Worm (Caenorhabditis elegans): Measurements from ENCODE around the gene clec-231.

Gene clec-231

DNA sequence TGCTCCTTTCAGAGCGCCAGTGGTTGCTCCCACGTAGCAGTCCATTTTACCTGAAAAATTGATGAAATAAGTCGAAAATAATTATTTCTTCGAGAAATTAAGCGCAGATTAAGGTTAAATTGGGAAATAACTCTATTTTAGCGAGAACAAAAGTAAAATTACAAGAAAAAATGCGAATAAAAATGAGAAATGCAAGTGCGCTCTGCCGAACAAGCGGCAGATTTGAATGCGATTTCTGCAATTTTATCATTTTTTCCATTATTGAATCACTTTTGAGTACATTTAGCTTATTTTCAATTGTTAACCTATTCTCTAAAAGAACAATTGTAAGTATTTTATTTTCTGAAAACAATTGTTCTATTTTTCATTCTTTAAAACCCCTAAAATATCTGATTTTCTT, 44.4 kb upstream of the clec-231 start, which contains the start of gene T06E6.1 (continued):
- TF ChIP-seq xbp-1 (tag; optimal IDR thresholded peaks at IDR 0.05) (no peak), swsn-7 (tag; optimal IDR thresholded peaks at IDR 0.05) (no peak), snpc-4 (tag; optimal IDR thresholded peaks at IDR 0.05) (no peak)

DNA sequence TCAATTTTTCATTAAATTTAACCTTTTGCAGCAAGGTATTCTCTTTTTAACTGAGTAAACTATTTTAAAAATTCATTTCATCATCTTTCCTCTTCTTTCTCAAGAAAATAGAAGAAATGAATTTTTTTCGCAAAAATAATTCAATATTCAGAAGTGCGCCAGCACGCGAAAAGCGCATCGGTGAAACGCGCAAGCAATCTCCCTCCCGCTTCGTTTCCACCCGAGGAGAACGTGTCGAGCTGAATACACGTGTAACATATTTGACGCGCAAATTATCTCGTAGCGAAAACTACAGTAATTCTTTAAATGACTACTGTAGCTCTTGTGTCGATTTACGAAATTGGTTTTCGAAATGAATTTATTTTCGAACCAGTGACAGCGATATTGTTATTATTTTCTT, 41.5 kb upstream of the clec-231 start:
- TF ChIP-seq ceh-82 (tag; optimal IDR thresholded peaks at IDR 0.05) (no peak), mef-2 (tag; optimal IDR thresholded peaks at IDR 0.05) (no peak), mdl-1 (tag; optimal IDR thresholded peaks at IDR 0.05) (no peak), nhr-76 (tag; optimal IDR thresholded peaks at IDR 0.05) (no peak), fkh-4 (tag; optimal IDR thresholded peaks at IDR 0.05; ENCODE audit: borderline replicate concordance) (no peak), aha-1 (tag; optimal IDR thresholded peaks at IDR 0.05) (no peak), vab-15 (tag; optimal IDR thresholded peaks at IDR 0.05) (no peak), nhr-85 (tag) (no peak), ces-1 (GFP tag; optimal IDR thresholded peaks at IDR 0.05) (no peak), nhr-28 (tag; optimal IDR thresholded peaks at IDR 0.05) (no peak), alr-1 (tag; optimal IDR thresholded peaks at IDR 0.05; ENCODE audit: borderline replicate concordance) (no peak)

DNA sequence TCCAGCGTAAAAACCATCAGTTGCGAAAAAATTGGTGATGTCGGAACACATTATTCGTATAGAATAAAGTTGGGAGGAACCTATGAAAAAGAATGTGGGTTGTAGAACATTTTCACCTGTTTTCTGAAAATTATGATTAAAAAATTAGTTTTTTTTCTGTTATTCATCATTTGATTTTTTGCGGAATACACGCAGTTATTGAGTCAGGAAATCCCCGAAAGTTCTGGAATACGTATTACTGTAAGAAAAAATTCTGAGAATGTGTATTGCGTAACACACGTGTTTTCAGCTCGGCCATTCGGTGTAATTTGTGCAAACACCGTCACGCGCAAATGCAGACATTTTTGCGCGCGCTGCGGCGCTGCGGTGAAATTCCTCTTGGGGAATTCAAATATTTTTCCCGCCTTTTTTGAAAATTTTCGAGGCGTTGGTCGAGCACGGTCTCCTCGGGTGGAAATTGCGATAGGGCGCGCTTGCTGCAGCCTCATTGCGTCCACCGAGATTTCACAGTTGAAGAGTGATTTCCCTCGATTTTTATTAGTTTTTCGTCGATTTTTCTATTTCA, 38.4 kb upstream of the clec-231 start, which contains the start of gene srh-170:
Gene srh-170, minus strand, starts transcription at position 51 of the 565 bp plus-strand sequence.
- TF ChIP-seq grh-1 (GFP tag; IDR thresholded peaks at IDR 0.05): peak; percentile 57
- TF ChIP-seq isw-1 (GFP tag; IDR thresholded peaks at IDR 0.05): 0 out of 2 replicates have a peak, but pooled peaks have one; percentile 16
- peak in 2 of 3 experiments; percentile 16 to 52 for TF ChIP-seq dpl-1 (GFP tag; optimal IDR thresholded peaks at IDR 0.05)
- TF ChIP-seq ceh-63 (GFP tag; optimal IDR thresholded peaks at IDR 0.05): no peak
- TF ChIP-seq snu-23 (GFP tag; optimal IDR thresholded peaks at IDR 0.05): peak; percentile 23
- TF ChIP-seq nhr-47 (tag; optimal IDR thresholded peaks at IDR 0.05): peak; percentile 8
- TF ChIP-seq unc-30 (tag; optimal IDR thresholded peaks at IDR 0.05): no peak
- peak; percentile 35 to 73 for TF ChIP-seq efl-1 (optimal IDR thresholded peaks at IDR 0.05)
- TF ChIP-seq efl-1 (GFP tag; optimal IDR thresholded peaks at IDR 0.05 in 1 of 2): peak; percentile 46 to 72
- TF ChIP-seq F16B12.6 (tag; optimal IDR thresholded peaks at IDR 0.05): peak; percentile 49
- TF ChIP-seq nhr-71 (tag; optimal IDR thresholded peaks at IDR 0.05): peak; percentile 11
- no peak for TF ChIP-seq ceh-90 (tag; optimal IDR thresholded peaks at IDR 0.05)

DNA sequence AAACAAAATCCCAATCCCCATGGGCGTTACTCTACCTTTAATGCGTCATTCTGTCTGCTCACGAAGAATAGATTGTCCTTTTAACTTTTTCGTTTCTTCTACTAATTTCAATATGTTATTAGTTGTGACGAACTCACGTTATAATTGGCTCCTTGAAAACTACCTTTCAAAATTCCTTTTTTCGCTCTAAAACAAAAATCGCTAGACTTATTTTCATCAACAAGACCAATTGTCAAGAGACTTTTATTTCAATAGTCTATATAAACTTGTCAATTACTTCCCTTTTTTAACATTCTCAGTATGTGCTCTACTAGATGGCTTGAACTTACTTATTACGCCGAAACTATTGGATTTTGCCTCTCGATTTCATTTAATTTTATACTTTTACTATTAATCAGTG, 34.2 kb upstream of the clec-231 start, which contains the start of gene str-102:
Gene str-102, plus strand, starts transcription at position 301 of the 400 bp plus-strand sequence.
- peak; percentile 72 for TF ChIP-seq ceh-8 (GFP tag; optimal IDR thresholded peaks at IDR 0.05)
- no peak for TF ChIP-seq elt-2 (tag; optimal IDR thresholded peaks at IDR 0.05)
- no peak for TF ChIP-seq hlh-17 (GFP tag; optimal IDR thresholded peaks at IDR 0.05; ENCODE audit: borderline replicate concordance)

DNA sequence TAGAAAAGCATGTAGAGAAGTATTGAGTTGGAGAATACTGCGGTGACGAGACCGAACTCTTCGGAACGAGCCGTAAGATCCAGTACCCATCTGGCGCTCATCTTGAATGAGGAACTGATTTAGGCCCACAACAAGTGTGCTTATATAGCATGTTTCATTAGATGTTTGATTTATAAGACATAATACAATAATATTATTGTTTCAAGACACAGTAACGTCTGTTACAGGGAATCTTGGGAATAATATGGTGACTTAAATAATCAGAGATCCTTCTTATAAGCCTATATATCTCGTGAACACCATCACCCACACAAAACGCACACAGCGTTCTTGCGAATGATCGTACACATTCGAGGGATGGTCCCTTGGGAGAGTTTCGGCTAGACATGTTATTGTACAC, 33.2 kb upstream of the clec-231 start, which contains the start of gene str-88:
Gene str-88, minus strand, starts transcription at position 101 of the 400 bp plus-strand sequence.
- no peak for TF ChIP-seq efl-1 (optimal IDR thresholded peaks at IDR 0.05)
- no peak for TF ChIP-seq efl-1 (GFP tag; optimal IDR thresholded peaks at IDR 0.05 in 1 of 2)
- TF ChIP-seq swsn-7 (tag; optimal IDR thresholded peaks at IDR 0.05): no peak
- no peak for TF ChIP-seq nhr-85 (tag)
- TF ChIP-seq hlh-17 (GFP tag; optimal IDR thresholded peaks at IDR 0.05; ENCODE audit: borderline replicate concordance): no peak
- TF ChIP-seq lin-15B (tag; optimal IDR thresholded peaks at IDR 0.05): no peak
- TF ChIP-seq nhr-20 (tag; optimal IDR thresholded peaks at IDR 0.05): no peak
- no peak for TF ChIP-seq nhr-237 (tag; optimal IDR thresholded peaks at IDR 0.05)
- TF ChIP-seq hpl-2 (GFP tag; optimal IDR thresholded peaks at IDR 0.05): no peak
- TF ChIP-seq mab-9 (GFP tag; IDR thresholded peaks at IDR 0.05): no peak
- no peak for TF ChIP-seq ceh-8 (GFP tag; optimal IDR thresholded peaks at IDR 0.05)
- TF ChIP-seq elt-2 (tag; optimal IDR thresholded peaks at IDR 0.05): no peak
- no peak for TF ChIP-seq C04F5.9 (tag; optimal IDR thresholded peaks at IDR 0.05)
- TF ChIP-seq lin-14 (GFP tag; optimal IDR thresholded peaks at IDR 0.05): no peak
- TF ChIP-seq ceh-82 (tag; optimal IDR thresholded peaks at IDR 0.05): no peak
